Worm (Caenorhabditis elegans) whole organism, young adult: ENCODE data around the gene srt-41.

Source experiments
- F39B2.1 ChIP-seq: fragments of 200-800 bp; sonication (Bioruptor generic); IDR thresholded peaks from 2 replicates; pipeline ENCODE4 v1.3.6; 2022; ENCODE audit warnings: missing genetic modification reagents, missing genetic modification characterization, missing compliant biosample characterization
- F55B11.4 ChIP-seq: sonication (generic microtip); optimal IDR thresholded peaks from 2 replicates; lab custom pipeline; 2016; ENCODE audit warnings: missing compliant biosample characterization, missing genetic modification characterization, borderline replicate concordance; ENCODE audit not compliant: insufficient read depth
- F57C9.4 ChIP-seq: sonication (generic microtip); optimal IDR thresholded peaks from 2 replicates; lab custom pipeline; 2017; ENCODE audit warnings: mild to moderate bottlenecking, missing genetic modification characterization, missing compliant biosample characterization
- ama-1 ChIP-seq, 3 experiments: fragments of 150-350 bp in 1 of 3; sonication (generic microtip) in 2 of 3; optimal IDR thresholded peaks; 2 replicates each; lab custom pipeline; 2014 to 2018; ENCODE audit warnings: missing biosample characterization in 2 of 3, missing genetic modification characterization in 2 of 3, missing genetic modification reagents in 2 of 3
- ceh-79 ChIP-seq: sonication (generic microtip); optimal IDR thresholded peaks from 2 replicates; lab custom pipeline; 2017; ENCODE audit warnings: mild to moderate bottlenecking, missing genetic modification characterization, missing compliant biosample characterization
- hsf-1 ChIP-seq: fragments of 200-800 bp; sonication (Bioruptor generic); IDR thresholded peaks from 2 replicates; pipeline ENCODE4 v1.3.6; 2022; ENCODE audit warnings: missing genetic modification reagents, missing genetic modification characterization, missing compliant biosample characterization
- lin-26 ChIP-seq: fragments of 200-800 bp; sonication (Bioruptor generic); IDR thresholded peaks from 2 replicates; pipeline ENCODE4 v1.3.6; 2022; ENCODE audit warnings: missing genetic modification reagents, missing genetic modification characterization, missing compliant biosample characterization
- madf-6 ChIP-seq: fragments of 200-800 bp; sonication (Bioruptor generic); IDR thresholded peaks from 2 replicates; pipeline ENCODE4 v1.3.6; 2022; ENCODE audit warnings: missing genetic modification reagents, missing genetic modification characterization, missing compliant biosample characterization
- nfya-2 ChIP-seq: fragments of 200-800 bp; sonication (Bioruptor generic); IDR thresholded peaks from 2 replicates; pipeline ENCODE4 v1.3.6; 2022; ENCODE audit warnings: missing genetic modification reagents, missing genetic modification characterization, missing compliant biosample characterization
- repo-1 ChIP-seq: sonication (generic microtip); optimal IDR thresholded peaks from 2 replicates; lab custom pipeline; 2017; ENCODE audit warnings: mild to moderate bottlenecking, missing genetic modification characterization, missing compliant biosample characterization
- snpc-4 ChIP-seq, 5 experiments: fragments of 150-350 bp in 1 of 5; sonication (generic microtip) in 4 of 5; optimal IDR thresholded peaks; 2 replicates each; lab custom pipeline; 2014 to 2018; ENCODE audit warnings: missing genetic modification characterization in 5 of 5, missing biosample characterization in 3 of 5, antibody characterized with exemption in 2 of 5, mild to moderate bottlenecking in 2 of 5, missing compliant biosample characterization in 2 of 5, missing genotype in 2 of 5, moderate library complexity in 2 of 5, missing genetic modification reagents in 1 of 5
- tbx-9 ChIP-seq: sonication (generic microtip); optimal IDR thresholded peaks from 2 replicates; lab custom pipeline; 2016; ENCODE audit warnings: borderline replicate concordance, missing genetic modification characterization, inconsistent platforms, missing compliant biosample characterization
- tlf-1 ChIP-seq: fragments of 200-800 bp; sonication (Bioruptor generic); optimal IDR thresholded peaks from 2 replicates; lab custom pipeline; 2018; ENCODE audit warnings: mild to moderate bottlenecking, missing genetic modification characterization, missing compliant biosample characterization

DNA sequence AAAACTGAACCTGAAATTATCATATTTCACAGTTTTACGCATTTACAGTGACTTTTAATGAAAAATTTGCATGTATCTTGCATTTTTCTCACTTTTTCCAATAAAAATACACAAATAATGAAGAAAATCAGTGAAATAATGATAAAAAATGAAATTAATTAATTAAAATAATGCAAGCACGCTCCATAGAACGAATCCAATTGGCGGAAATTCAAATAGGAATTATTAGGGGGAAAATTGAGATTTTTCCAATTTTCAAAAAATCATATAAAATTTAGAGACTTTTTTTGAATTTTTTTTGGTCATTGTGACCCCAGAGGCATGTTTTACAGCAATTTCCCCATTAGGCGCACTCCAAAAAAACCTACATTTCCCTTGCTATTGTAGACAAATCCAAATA is 17.8 kb upstream of the srt-41 start:
- no peak for TF ChIP-seq nfya-2 (GFP tag; lab: Robert Waterston, UW)
- TF ChIP-seq ceh-79 (tag; lab: Kevin White, UChicago) = no peak
- TF ChIP-seq snpc-4 (GFP tag; optimal IDR thresholded peaks at IDR 0.05; lab: Kevin White, UChicago) = no peak
- TF ChIP-seq snpc-4 (tag; optimal IDR thresholded peaks at IDR 0.05; lab: Kevin White, UChicago) = no peak
- TF ChIP-seq hsf-1 (GFP tag; lab: Robert Waterston, UW) = no peak
- no peak for TF ChIP-seq F39B2.1 (GFP tag; lab: Robert Waterston, UW)
- no peak for TF ChIP-seq F55B11.4 (tag; lab: Kevin White, UChicago)
- no peak for TF ChIP-seq tbx-9 (tag; lab: Kevin White, UChicago)
- TF ChIP-seq ama-1 (optimal IDR thresholded peaks at IDR 0.05; lab: Kevin White, UChicago) = no peak
- no peak for TF ChIP-seq ama-1 (GFP tag; optimal IDR thresholded peaks at IDR 0.05; lab: Kevin White, UChicago)
- TF ChIP-seq tlf-1 = no peak
- no peak for TF ChIP-seq F57C9.4 (tag; lab: Kevin White, UChicago)
- no peak for TF ChIP-seq lin-26 (GFP tag; lab: Robert Waterston, UW)
- no peak for TF ChIP-seq repo-1 (tag; lab: Kevin White, UChicago)
- TF ChIP-seq madf-6 (GFP tag; lab: Robert Waterston, UW) = no peak
